Worm (Caenorhabditis elegans) whole organism, L1 larva: ENCODE results near the gene lact-2.
A peak's percentile ranks its signal among the peaks of the same experiment; 100 is the strongest.

ENCODE experiments used
- C04F5.9 ChIP-seq: sonication (generic microtip); optimal IDR thresholded peaks from 2 replicates; lab custom pipeline; 2016; ENCODE audit warnings: missing genetic modification characterization, missing compliant biosample characterization
- aha-1 ChIP-seq: fragments of 150-350 bp; optimal IDR thresholded peaks from 2 replicates; lab custom pipeline; 2014; ENCODE audit warnings: missing biosample characterization, missing genetic modification characterization
- alr-1 ChIP-seq: fragments of 200-800 bp; sonication (Bioruptor generic); optimal IDR thresholded peaks from 2 replicates; lab custom pipeline; 2018; ENCODE audit warnings: borderline replicate concordance, mild to moderate bottlenecking, missing genetic modification characterization, missing compliant biosample characterization
- aly-2 ChIP-seq: fragments of 150-350 bp; optimal IDR thresholded peaks from 2 replicates; lab custom pipeline; 2014; ENCODE audit warnings: missing biosample characterization, missing genetic modification characterization
- ama-1 ChIP-seq: fragments of 150-350 bp; optimal IDR thresholded peaks from 2 replicates; lab custom pipeline; 2014
- blmp-1 ChIP-seq: fragments of 150-350 bp; optimal IDR thresholded peaks from 2 replicates; lab custom pipeline; 2014; ENCODE audit warnings: missing biosample characterization, missing genetic modification characterization
- ceh-63 ChIP-seq: fragments of 200-800 bp; sonication (Bioruptor generic); optimal IDR thresholded peaks from 2 replicates; lab custom pipeline; 2018; ENCODE audit warnings: mild to moderate bottlenecking, missing genetic modification characterization, missing compliant biosample characterization
- ceh-88 ChIP-seq: fragments of 200-800 bp; sonication (Bioruptor generic); IDR thresholded peaks from 2 replicates; pipeline ENCODE4 v1.3.6; 2022; ENCODE audit warnings: missing genetic modification characterization, missing compliant biosample characterization
- ceh-90 ChIP-seq: sonication (generic microtip); optimal IDR thresholded peaks from 2 replicates; lab custom pipeline; 2016; ENCODE audit warnings: missing genetic modification characterization, missing compliant biosample characterization
- dpl-1 ChIP-seq, 3 experiments: fragments of 150-350 bp in 2 of 3; sonication (generic microtip) in 1 of 3; optimal IDR thresholded peaks; 2 replicates each; lab custom pipeline; 2014 to 2017; ENCODE audit warnings: missing biosample characterization in 3 of 3, missing genetic modification characterization in 3 of 3, missing genetic modification reagents in 3 of 3
- dsc-1 ChIP-seq: sonication (generic microtip); optimal IDR thresholded peaks from 2 replicates; lab custom pipeline; 2016; ENCODE audit warnings: mild to moderate bottlenecking, missing genetic modification characterization, missing compliant biosample characterization
- efl-1 ChIP-seq, 4 experiments: fragments of 150-350 bp; optimal IDR thresholded peaks in 3 of 4; peaks in 1 of 4; 1 replicate in 1 of 4; 2 replicates in 3 of 4; lab custom pipeline; 2014; ENCODE audit warnings: missing biosample characterization in 2 of 4, missing genetic modification characterization in 2 of 4, missing genetic modification reagents in 2 of 4
- elt-2 ChIP-seq: sonication (generic microtip); optimal IDR thresholded peaks from 2 replicates; lab custom pipeline; 2016; ENCODE audit warnings: missing genetic modification characterization, mild to moderate bottlenecking, inconsistent platforms, missing compliant biosample characterization, missing genetic modification reagents
- elt-3 ChIP-seq, 6 experiments: fragments of 150-350 bp in 1 of 6; sonication (generic microtip); optimal IDR thresholded peaks; 2 replicates each; lab custom pipeline; 2017 to 2018; ENCODE audit warnings: missing biosample characterization in 6 of 6, missing genetic modification characterization in 6 of 6, inconsistent platforms in 1 of 6
- ets-5 ChIP-seq: fragments of 200-800 bp; sonication (Bioruptor generic); IDR thresholded peaks from 2 replicates; pipeline ENCODE4 v1.3.6; 2022; ENCODE audit warnings: missing genetic modification characterization, missing compliant biosample characterization
- fkh-10 ChIP-seq: sonication (generic microtip); optimal IDR thresholded peaks from 2 replicates; lab custom pipeline; 2017; ENCODE audit warnings: missing biosample characterization, missing genetic modification reagents, missing genetic modification characterization
- fos-1 ChIP-seq: fragments of 150-350 bp; optimal IDR thresholded peaks from 2 replicates; lab custom pipeline; 2014; ENCODE audit warnings: missing biosample characterization, missing genetic modification characterization
- grh-1 ChIP-seq: fragments of 200-800 bp; sonication (Bioruptor generic); IDR thresholded peaks from 2 replicates; pipeline ENCODE4 v1.3.6; 2022; ENCODE audit warnings: missing genetic modification reagents, missing genetic modification characterization, missing compliant biosample characterization
- irx-1 ChIP-seq: sonication (generic microtip); optimal IDR thresholded peaks from 2 replicates; lab custom pipeline; 2016; ENCODE audit warnings: missing genetic modification characterization, missing compliant biosample characterization
- jun-1 ChIP-seq: fragments of 150-350 bp; optimal IDR thresholded peaks from 2 replicates; lab custom pipeline; 2014; ENCODE audit warnings: missing biosample characterization, missing genetic modification reagents, missing genetic modification characterization
- lin-13 ChIP-seq: fragments of 150-350 bp; optimal IDR thresholded peaks from 2 replicates; lab custom pipeline; 2014; ENCODE audit warnings: missing biosample characterization, missing genetic modification reagents, missing genetic modification characterization
- lin-14 ChIP-seq: fragments of 200-800 bp; sonication (Bioruptor generic); optimal IDR thresholded peaks from 2 replicates; lab custom pipeline; 2018; ENCODE audit warnings: mild to moderate bottlenecking, missing genetic modification characterization, moderate library complexity, missing compliant biosample characterization
- lin-15B ChIP-seq: fragments of 150-350 bp; sonication (generic microtip); optimal IDR thresholded peaks from 3 replicates; lab custom pipeline; 2014; ENCODE audit warnings: missing biosample characterization, missing genetic modification characterization
- lin-39 ChIP-seq: fragments of 150-350 bp; optimal IDR thresholded peaks from 2 replicates; lab custom pipeline; 2014; ENCODE audit warnings: missing biosample characterization, missing genetic modification reagents, missing genetic modification characterization
- nhr-20 ChIP-seq: sonication (generic microtip); optimal IDR thresholded peaks from 2 replicates; lab custom pipeline; 2016; ENCODE audit warnings: mild to moderate bottlenecking, missing genetic modification characterization, missing compliant biosample characterization
- nhr-47 ChIP-seq: sonication (generic microtip); optimal IDR thresholded peaks from 2 replicates; lab custom pipeline; 2016; ENCODE audit warnings: mild to moderate bottlenecking, missing genetic modification characterization, moderate library complexity, missing compliant biosample characterization
- nhr-71 ChIP-seq: sonication (generic microtip); optimal IDR thresholded peaks from 2 replicates; lab custom pipeline; 2016; ENCODE audit warnings: mild to moderate bottlenecking, missing genetic modification characterization, moderate library complexity, missing compliant biosample characterization
- nhr-77 ChIP-seq: fragments of 150-350 bp; optimal IDR thresholded peaks from 2 replicates; lab custom pipeline; 2014; ENCODE audit warnings: missing biosample characterization, missing genetic modification characterization
- nhr-85 ChIP-seq: sonication (generic microtip); peaks from one replicate; lab custom pipeline; 2016; ENCODE audit warnings: missing genetic modification characterization, inconsistent platforms, missing compliant biosample characterization
- snpc-4 ChIP-seq: fragments of 150-350 bp; optimal IDR thresholded peaks from 2 replicates; lab custom pipeline; 2014; ENCODE audit warnings: missing biosample characterization, missing genetic modification characterization
- sox-4 ChIP-seq: sonication (generic microtip); optimal IDR thresholded peaks from 2 replicates; lab custom pipeline; 2016; ENCODE audit warnings: missing genetic modification characterization, missing compliant biosample characterization
- sup-37 ChIP-seq: fragments of 200-800 bp; sonication (Bioruptor generic); optimal IDR thresholded peaks from 2 replicates; lab custom pipeline; 2018; ENCODE audit warnings: mild to moderate bottlenecking, missing genetic modification characterization, missing compliant biosample characterization
- tlp-1 ChIP-seq: fragments of 150-350 bp; optimal IDR thresholded peaks from 2 replicates; lab custom pipeline; 2014; ENCODE audit warnings: missing biosample characterization, missing genetic modification characterization
- unc-130 ChIP-seq: fragments of 150-350 bp; optimal IDR thresholded peaks from 2 replicates; lab custom pipeline; 2017; ENCODE audit warnings: missing biosample characterization, missing genetic modification characterization, inconsistent platforms
- unc-30 ChIP-seq: sonication (generic microtip); optimal IDR thresholded peaks from 2 replicates; lab custom pipeline; 2017; ENCODE audit warnings: missing biosample characterization, missing genetic modification characterization
- unc-98 ChIP-seq: fragments of 200-800 bp; sonication (Bioruptor generic); IDR thresholded peaks from 2 replicates; pipeline ENCODE4 v1.3.6; 2022; ENCODE audit warnings: missing genetic modification characterization, missing compliant biosample characterization
- vab-15 ChIP-seq: sonication (generic microtip); optimal IDR thresholded peaks from 2 replicates; lab custom pipeline; 2017; ENCODE audit warnings: missing genotype, mild to moderate bottlenecking, missing genetic modification characterization, missing compliant biosample characterization
- zip-4 ChIP-seq: fragments of 200-800 bp; sonication (Bioruptor generic); optimal IDR thresholded peaks from 2 replicates; lab custom pipeline; 2018; ENCODE audit warnings: mild to moderate bottlenecking, missing genetic modification characterization, moderate library complexity, missing compliant biosample characterization
- ztf-4 ChIP-seq: fragments of 150-350 bp; optimal IDR thresholded peaks from 2 replicates; lab custom pipeline; 2014; ENCODE audit warnings: missing biosample characterization, missing genetic modification characterization

The lact-2 gene

DNA sequence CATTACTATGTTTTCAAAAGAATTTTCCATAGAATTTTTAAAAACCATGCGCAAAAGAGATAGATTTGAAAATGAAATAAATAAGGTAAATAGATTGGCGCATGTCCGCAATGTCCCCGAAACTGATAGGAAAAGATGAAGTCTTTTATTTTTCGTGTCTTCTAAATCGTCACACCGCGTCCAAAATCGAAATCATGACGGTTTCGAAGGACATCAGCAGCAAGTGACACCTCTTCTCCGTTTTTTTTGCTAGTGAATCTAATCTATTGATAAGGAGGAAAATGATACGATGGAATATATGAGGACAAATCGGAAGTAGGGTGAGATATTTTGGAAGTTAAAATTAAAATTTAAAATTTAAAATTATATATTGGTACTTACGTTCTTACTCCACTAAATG lies 20.7 kb upstream of the lact-2 start:
- no peak for TF ChIP-seq sup-37
- TF ChIP-seq lin-14, result peak; percentile 42
- TF ChIP-seq nhr-85 (tag; lab: Kevin White, UChicago), result peak; percentile 59
- no peak for TF ChIP-seq unc-98 (GFP tag; lab: Robert Waterston, UW)
- TF ChIP-seq blmp-1 (tag; lab: Kevin White, UChicago), result peak; percentile 87
- peak in 5 of 6 experiments; percentile 79 to 97 (median 95) for TF ChIP-seq elt-3 (tag; optimal IDR thresholded peaks at IDR 0.05; lab: Kevin White, UChicago)

DNA sequence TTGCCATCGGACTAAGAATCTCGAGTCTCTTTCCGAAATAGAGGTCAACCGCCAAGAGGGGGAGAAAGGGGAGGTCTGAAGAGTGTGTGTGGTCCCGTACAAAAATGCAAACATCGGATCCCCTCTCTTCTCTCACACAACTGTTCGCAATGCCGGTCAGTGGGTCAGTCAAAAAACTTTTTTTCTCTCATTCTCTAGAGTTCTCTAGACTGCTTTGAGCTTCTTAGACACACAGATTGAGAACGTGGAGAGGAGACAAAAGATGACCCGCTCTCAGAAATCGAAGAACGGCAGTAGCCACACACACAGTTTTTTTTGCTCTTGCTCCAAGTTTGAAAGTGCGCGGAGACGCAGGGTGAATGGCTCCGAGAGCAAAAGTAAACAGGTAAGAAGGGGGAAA lies 18.9 kb upstream of the lact-2 start:
- TF ChIP-seq ceh-63 (no peak), nhr-77 (tag; lab: Kevin White, UChicago) (peak; percentile 3), tlp-1 (tag; lab: Kevin White, UChicago) (no peak), lin-14 (peak; percentile 24)

DNA sequence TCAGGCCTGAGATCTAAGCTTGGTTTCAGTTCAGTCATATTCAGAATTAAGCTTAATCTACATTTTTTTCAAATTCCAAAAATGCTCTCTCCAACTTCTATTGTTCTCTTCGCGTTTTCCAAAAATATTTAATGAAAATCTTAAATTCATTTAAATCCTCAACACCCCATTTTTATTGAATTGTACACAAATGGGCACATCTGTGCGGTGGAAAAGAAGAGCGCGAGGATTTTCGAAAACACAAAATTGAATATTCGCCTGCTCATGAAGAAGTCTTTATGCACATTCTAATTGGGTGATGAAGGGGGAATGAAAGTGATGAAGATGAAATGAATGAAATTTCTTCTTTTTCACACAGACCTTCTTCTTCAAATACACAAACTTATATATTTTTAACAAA lies 10.2 kb upstream of the lact-2 start:
- no peak for TF ChIP-seq vab-15 (tag; lab: Kevin White, UChicago)
- TF ChIP-seq fos-1 (tag; lab: Kevin White, UChicago), result no peak

- no peak for TF ChIP-seq ztf-4
- TF ChIP-seq efl-1 (optimal IDR thresholded peaks at IDR 0.05; lab: Kevin White, UChicago), result no peak
- peak in 1 of 2 experiments; percentile 79 for TF ChIP-seq efl-1 (GFP tag; optimal IDR thresholded peaks at IDR 0.05 in 1 of 2; lab: Kevin White, UChicago)
These were observed 1.6 kb upstream of the lact-2 start for ce11 chrII:10093120-10093519.

DNA sequence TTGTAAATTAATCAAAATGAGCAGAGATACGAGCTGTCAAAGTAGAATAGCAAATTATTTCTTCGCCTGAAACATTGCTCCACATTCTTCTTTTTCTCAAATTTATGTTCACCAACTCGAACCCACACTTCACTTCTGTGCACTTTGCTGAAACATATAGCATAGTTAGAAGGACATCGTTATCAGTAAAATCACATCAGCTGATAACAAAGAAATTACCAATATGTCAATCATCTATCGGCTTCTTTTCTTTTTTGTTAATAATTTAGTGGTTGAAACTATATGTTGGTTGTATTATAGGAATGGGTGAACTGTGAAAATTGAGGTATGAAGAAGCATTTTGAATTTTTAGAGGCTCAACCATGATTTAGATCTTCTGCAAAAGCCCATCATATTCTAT lies 551 bp downstream of the lact-2 start:
- TF ChIP-seq elt-2 (tag; lab: Kevin White, UChicago) (peak; percentile 6), lin-39 (tag; lab: Kevin White, UChicago) (no peak), tlp-1 (tag; lab: Kevin White, UChicago) (peak; percentile 23)
- TF ChIP-seq, all 84 proteins: peak for 2

- no peak for TF ChIP-seq snpc-4 (tag; lab: Kevin White, UChicago)
- no peak for TF ChIP-seq ceh-90 (tag; lab: Kevin White, UChicago)
- TF ChIP-seq fkh-10 (GFP tag; lab: Kevin White, UChicago), result no peak
- no peak for TF ChIP-seq aly-2 (tag; lab: Kevin White, UChicago)
- TF ChIP-seq, all 84 proteins: peak for 0
These were observed 3.8 kb downstream of the lact-2 start for ce11 chrII:10098428-10098827.

ce11 chrII:10099072-10099471 lies 4.4 kb downstream of the lact-2 start:
- no peak for TF ChIP-seq nhr-85 (tag; lab: Kevin White, UChicago)
- TF ChIP-seq unc-130, result no peak
- TF ChIP-seq elt-2 (tag; lab: Kevin White, UChicago), result no peak
- no peak for TF ChIP-seq lin-13 (GFP tag; lab: Kevin White, UChicago)
- TF ChIP-seq dpl-1 (GFP tag; optimal IDR thresholded peaks at IDR 0.05; lab: Kevin White, UChicago), result no peak
- TF ChIP-seq snpc-4 (tag; lab: Kevin White, UChicago), result no peak
- TF ChIP-seq zip-4 (GFP tag; lab: Kevin White, UChicago), result no peak
- TF ChIP-seq nhr-20, result no peak
- TF ChIP-seq lin-14, result no peak
- no peak for TF ChIP-seq ama-1 (lab: Kevin White, UChicago)

DNA sequence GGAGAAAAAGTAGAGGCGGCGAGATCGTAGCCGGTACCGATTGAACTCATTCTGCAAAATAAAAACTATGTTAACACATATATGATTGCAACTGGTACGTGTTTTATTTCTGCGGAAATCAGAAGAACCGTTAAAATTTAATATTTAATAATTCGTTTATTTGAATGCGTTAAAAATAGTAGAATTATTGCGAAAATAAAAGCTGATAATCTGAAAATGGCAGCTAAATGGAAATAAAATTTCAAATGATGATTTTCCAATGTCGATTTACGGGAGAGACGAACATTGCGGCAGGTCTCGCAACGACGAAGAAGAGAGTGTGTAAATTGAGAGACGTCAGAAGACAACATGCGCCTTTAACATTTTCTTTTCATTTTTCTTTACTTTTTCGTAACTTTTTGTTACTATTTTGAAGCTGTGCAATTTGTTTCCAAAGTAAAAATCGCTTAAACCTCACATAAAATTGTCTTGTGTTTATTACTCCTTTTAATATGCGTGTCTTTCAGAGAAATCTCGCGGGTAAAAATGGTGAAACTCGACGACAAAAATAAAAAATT lies 5.2 kb downstream of the lact-2 start, which contains the start of the genes pas-7 and puf-12:
Gene pas-7, minus strand, starts transcription at position 51 of the 557 bp plus-strand sequence.
Gene puf-12, plus strand, starts transcription at position 507 of the 557 bp plus-strand sequence.
- peak; percentile 15 for TF ChIP-seq snpc-4 (tag; lab: Kevin White, UChicago)
- no peak for TF ChIP-seq jun-1 (tag; lab: Kevin White, UChicago)
- TF ChIP-seq vab-15 (tag; lab: Kevin White, UChicago), result no peak
- no peak for TF ChIP-seq nhr-47 (tag; lab: Kevin White, UChicago)
- no peak for TF ChIP-seq alr-1 (tag; lab: Kevin White, UChicago)
- TF ChIP-seq sox-4 (tag; lab: Kevin White, UChicago), result no peak
- TF ChIP-seq unc-30 (tag; lab: Kevin White, UChicago), result no peak
- peak; percentile 17 for TF ChIP-seq lin-15B (tag; lab: Kevin White, UChicago)
- TF ChIP-seq irx-1 (tag; lab: Kevin White, UChicago), result no peak
- no peak for TF ChIP-seq aly-2 (tag; lab: Kevin White, UChicago)
- no peak for TF ChIP-seq ceh-88
- TF ChIP-seq grh-1 (GFP tag; lab: Robert Waterston, UW), result no peak
- no peak for TF ChIP-seq dsc-1 (tag; lab: Kevin White, UChicago)
- TF ChIP-seq nhr-71 (tag; lab: Kevin White, UChicago), result no peak
- no peak for TF ChIP-seq fos-1 (tag; lab: Kevin White, UChicago)
- no peak for TF ChIP-seq C04F5.9 (tag; lab: Kevin White, UChicago)
- TF ChIP-seq ets-5 (GFP tag; lab: Robert Waterston, UW), result no peak
- no peak for TF ChIP-seq aha-1 (tag; lab: Kevin White, UChicago)
